Fruit fly (Drosophila melanogaster): ENCODE measurements around the gene Galk.
A peak's percentile ranks its signal among the peaks of the same experiment; 100 is the strongest.

Gene Galk

dm6 chr3L:8954648-8955033, 31.2 kb downstream of the Galk start, which contains the start of gene GNBP3 (continued):
- peak; percentile 79 for TF ChIP-seq CG9705 (GFP tag; optimal IDR thresholded peaks at IDR 0.05)
- peak; percentile 83 for TF ChIP-seq ey (GFP tag; optimal IDR thresholded peaks at IDR 0.05)

DNA sequence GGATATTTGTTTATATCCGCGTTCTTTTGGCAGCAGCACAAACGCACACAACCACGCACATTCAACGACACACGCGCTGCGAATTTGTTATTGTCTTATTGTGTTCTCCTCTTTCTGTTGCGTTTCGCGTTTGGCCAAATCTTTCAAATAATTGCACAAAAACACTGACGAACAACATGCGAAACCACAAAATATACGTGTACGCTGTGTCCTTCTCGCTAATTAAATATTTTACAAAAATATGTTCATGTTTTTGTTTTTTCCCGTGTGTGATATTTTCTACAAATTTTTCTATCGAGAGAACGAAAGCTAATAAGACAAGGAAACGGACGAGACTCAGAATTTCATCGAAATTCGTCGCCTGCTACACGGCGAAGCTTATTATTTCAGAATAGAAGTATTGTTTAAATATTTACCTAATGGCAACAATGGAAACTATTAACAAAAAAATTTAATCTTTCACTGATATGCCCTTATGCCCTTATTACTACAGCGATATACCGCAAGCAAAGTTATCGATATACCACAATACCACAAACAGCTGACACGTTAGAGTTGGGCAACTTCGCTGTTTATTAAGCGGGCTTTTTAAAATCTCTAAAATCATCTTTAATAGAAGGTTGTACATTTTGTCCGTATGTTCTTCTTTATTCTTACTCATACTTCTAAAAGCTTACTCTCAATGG, 31.8 kb downstream of the Galk start, which contains the start of the genes CG43783 and orb2:
Gene CG43783 (minus strand): TSS at position 311 of the 686 bp plus-strand sequence.
Gene orb2 (minus strand): TSS at position 502 of the 686 bp plus-strand sequence.
- TF ChIP-seq Vsx2 (GFP tag; optimal IDR thresholded peaks at IDR 0.05; ENCODE audit: partially characterized antibody) (peak; percentile 64), woc (GFP tag; optimal IDR thresholded peaks at IDR 0.05) (no peak), Hr83 (GFP tag; optimal IDR thresholded peaks at IDR 0.05; ENCODE audit: poor library complexity, severe bottlenecking) (peak; percentile 6), psq (GFP tag; optimal IDR thresholded peaks at IDR 0.05) (peak; percentile 31), CG32264 (GFP tag; optimal IDR thresholded peaks at IDR 0.05) (peak; percentile 10), dsf (GFP tag; optimal IDR thresholded peaks at IDR 0.05; ENCODE audit: borderline replicate concordance) (no peak), Hr78 (GFP tag; optimal IDR thresholded peaks at IDR 0.05) (no peak), lola (GFP tag; optimal IDR thresholded peaks at IDR 0.05) (no peak), tai (GFP tag; optimal IDR thresholded peaks at IDR 0.05) (no peak), fru (GFP tag; optimal IDR thresholded peaks at IDR 0.05) (peak; percentile 89), Hnf4 (GFP tag; optimal IDR thresholded peaks at IDR 0.05) (no peak), HLH106 (tag; optimal IDR thresholded peaks at IDR 0.05) (no peak)

dm6 chr3L:8953199-8953956, 32.5 kb downstream of the Galk start:
- peak; percentile 53 for TF ChIP-seq Vsx2 (GFP tag; optimal IDR thresholded peaks at IDR 0.05; ENCODE audit: partially characterized antibody)
- TF ChIP-seq HLH106 (tag; optimal IDR thresholded peaks at IDR 0.05) = peak; percentile 66
- peak; percentile 58 for TF ChIP-seq br (GFP tag; optimal IDR thresholded peaks at IDR 0.05)
- no peak for TF ChIP-seq pan (optimal IDR thresholded peaks at IDR 0.05)
- no peak for TF ChIP-seq Jra (GFP tag; optimal IDR thresholded peaks at IDR 0.05)
- TF ChIP-seq ey (GFP tag; optimal IDR thresholded peaks at IDR 0.05) = peak; percentile 36
- peak; percentile 61 for TF ChIP-seq Sp1 (GFP tag; optimal IDR thresholded peaks at IDR 0.05)
- TF ChIP-seq Dif (GFP tag; optimal IDR thresholded peaks at IDR 0.05; ENCODE audit: partially characterized antibody) = peak; percentile 4
- no peak for TF ChIP-seq psq (GFP tag; optimal IDR thresholded peaks at IDR 0.05)
- peak; percentile 65 for TF ChIP-seq woc (GFP tag; optimal IDR thresholded peaks at IDR 0.05)
- TF ChIP-seq h (GFP tag; optimal IDR thresholded peaks at IDR 0.05) = peak; percentile 56
- peak; percentile 15 for TF ChIP-seq OdsH (GFP tag; optimal IDR thresholded peaks at IDR 0.05)
- peak; percentile 43 for TF ChIP-seq fru (GFP tag; optimal IDR thresholded peaks at IDR 0.05)
- TF ChIP-seq foxo (GFP tag; optimal IDR thresholded peaks at IDR 0.05) = peak in 1 of 2 experiments; percentile 62
- TF ChIP-seq dl (GFP tag; optimal IDR thresholded peaks at IDR 0.05; ENCODE audit: insufficient read depth in 1 of 2, partially characterized antibody in 2 of 2) = no peak
- no peak for TF ChIP-seq Dfd (GFP tag; optimal IDR thresholded peaks at IDR 0.05)
- TF ChIP-seq CG32264 (GFP tag; optimal IDR thresholded peaks at IDR 0.05) = no peak
- no peak for TF ChIP-seq dsf (GFP tag; optimal IDR thresholded peaks at IDR 0.05; ENCODE audit: borderline replicate concordance)
- TF ChIP-seq N (GFP tag; optimal IDR thresholded peaks at IDR 0.05) = no peak
- TF ChIP-seq Hnf4 (GFP tag; optimal IDR thresholded peaks at IDR 0.05) = peak; percentile 29
- TF ChIP-seq dmrt93B (GFP tag; optimal IDR thresholded peaks at IDR 0.05) = no peak
- no peak for TF ChIP-seq sage (GFP tag; optimal IDR thresholded peaks at IDR 0.05)
- no peak for TF ChIP-seq tai (GFP tag; optimal IDR thresholded peaks at IDR 0.05)
- no peak for TF ChIP-seq brk (GFP tag; optimal IDR thresholded peaks at IDR 0.05)
- TF ChIP-seq Myc (optimal IDR thresholded peaks at IDR 0.05) = no peak
- TF ChIP-seq GATAd (GFP tag; optimal IDR thresholded peaks at IDR 0.05) = no peak
- TF ChIP-seq Hr83 (GFP tag; optimal IDR thresholded peaks at IDR 0.05; ENCODE audit: poor library complexity, severe bottlenecking) = no peak
- TF ChIP-seq usp (GFP tag; optimal IDR thresholded peaks at IDR 0.05) = no peak
- TF ChIP-seq CG9705 (GFP tag; optimal IDR thresholded peaks at IDR 0.05) = no peak
- TF ChIP-seq Abd-B (GFP tag; optimal IDR thresholded peaks at IDR 0.05) = no peak
- no peak for TF ChIP-seq Hr78 (GFP tag; optimal IDR thresholded peaks at IDR 0.05)
- TF ChIP-seq sv (GFP tag; optimal IDR thresholded peaks at IDR 0.05) = peak; percentile 12
- TF ChIP-seq Mio (GFP tag; optimal IDR thresholded peaks at IDR 0.05) = no peak
- no peak for TF ChIP-seq lola (GFP tag; optimal IDR thresholded peaks at IDR 0.05)
- no peak for TF ChIP-seq Rel (GFP tag; optimal IDR thresholded peaks at IDR 0.05)
- no peak for TF ChIP-seq Rel (tag; optimal IDR thresholded peaks at IDR 0.05)
- no peak for TF ChIP-seq CrebA (GFP tag; optimal IDR thresholded peaks at IDR 0.05; ENCODE audit: borderline replicate concordance)
- no peak for TF ChIP-seq jim (GFP tag; optimal IDR thresholded peaks at IDR 0.05)
- peak; percentile 32 for TF ChIP-seq rgr (GFP tag; optimal IDR thresholded peaks at IDR 0.05)
